Worm (Caenorhabditis elegans) whole organism, late embryonic: ENCODE results near the gene dat-1.

Experiments used
- C08G9.2 ChIP-seq: sonication (generic microtip); optimal IDR thresholded peaks from 2 replicates; lab custom pipeline; 2016; ENCODE audit warnings: mild to moderate bottlenecking, missing genetic modification characterization, moderate library complexity, missing compliant biosample characterization
- C38D4.7 ChIP-seq: fragments of 200-800 bp; sonication (Bioruptor generic); optimal IDR thresholded peaks from 2 replicates; lab custom pipeline; 2018; ENCODE audit warnings: mild to moderate bottlenecking, missing genetic modification characterization, moderate library complexity, missing compliant biosample characterization
- K02D7.2 ChIP-seq: sonication (generic microtip); optimal IDR thresholded peaks from 2 replicates; lab custom pipeline; 2017; ENCODE audit warnings: mild to moderate bottlenecking, missing genetic modification characterization, missing compliant biosample characterization
- K09A11.1 ChIP-seq: sonication (generic microtip); optimal IDR thresholded peaks from 2 replicates; lab custom pipeline; 2017; ENCODE audit warnings: antibody characterized with exemption, mild to moderate bottlenecking, missing genetic modification characterization, missing compliant biosample characterization; ENCODE audit not compliant: insufficient read depth
- T23F11.4 ChIP-seq: fragments of 200-800 bp; sonication (Bioruptor generic); optimal IDR thresholded peaks from 2 replicates; lab custom pipeline; 2018; ENCODE audit warnings: mild to moderate bottlenecking, missing genetic modification characterization, missing compliant biosample characterization
- Y22D7AL.16 ChIP-seq: sonication (generic microtip); optimal IDR thresholded peaks from 2 replicates; lab custom pipeline; 2016; ENCODE audit warnings: missing genetic modification characterization, missing compliant biosample characterization
- ahr-1 ChIP-seq: sonication (generic microtip); optimal IDR thresholded peaks from 2 replicates; lab custom pipeline; 2016; ENCODE audit warnings: missing genetic modification characterization, missing compliant biosample characterization
- ama-1 ChIP-seq: fragments of 150-350 bp; optimal IDR thresholded peaks from 2 replicates; lab custom pipeline; 2014
- ceh-2 ChIP-seq: sonication (generic microtip); optimal IDR thresholded peaks from 2 replicates; lab custom pipeline; 2016; ENCODE audit warnings: missing genotype, missing genetic modification characterization, missing compliant biosample characterization
- ceh-24 ChIP-seq: sonication (generic microtip); optimal IDR thresholded peaks from 2 replicates; lab custom pipeline; 2016; ENCODE audit warnings: mild to moderate bottlenecking, missing genetic modification characterization, missing compliant biosample characterization
- ceh-31 ChIP-seq: sonication (generic microtip); optimal IDR thresholded peaks from 2 replicates; lab custom pipeline; 2016; ENCODE audit warnings: missing genetic modification characterization, missing compliant biosample characterization
- ceh-45 ChIP-seq: fragments of 200-800 bp; sonication (Bioruptor generic); IDR thresholded peaks from 2 replicates; pipeline ENCODE4 v1.3.6; 2022; ENCODE audit warnings: missing genetic modification reagents, missing genetic modification characterization, missing compliant biosample characterization
- elt-2 ChIP-seq: sonication (generic microtip); optimal IDR thresholded peaks from 2 replicates; lab custom pipeline; 2016; ENCODE audit warnings: missing genetic modification reagents, missing genetic modification characterization, missing compliant biosample characterization
- ets-4 ChIP-seq: sonication (generic microtip); optimal IDR thresholded peaks from 2 replicates; lab custom pipeline; 2016; ENCODE audit warnings: missing genetic modification characterization, missing compliant biosample characterization
- eyg-1 ChIP-seq: sonication (generic microtip); optimal IDR thresholded peaks from 2 replicates; lab custom pipeline; 2016; ENCODE audit warnings: missing genotype, missing genetic modification characterization, missing compliant biosample characterization
- fax-1 ChIP-seq: sonication (generic microtip); optimal IDR thresholded peaks from 2 replicates; lab custom pipeline; 2016; ENCODE audit warnings: missing genotype, missing genetic modification characterization, missing compliant biosample characterization
- gmeb-2 ChIP-seq: sonication (generic microtip); optimal IDR thresholded peaks from 2 replicates; lab custom pipeline; 2016; ENCODE audit warnings: missing genetic modification characterization, inconsistent platforms, missing compliant biosample characterization
- hlh-13 ChIP-seq: fragments of 200-800 bp; sonication (Bioruptor generic); optimal IDR thresholded peaks from 2 replicates; lab custom pipeline; 2018; ENCODE audit warnings: mild to moderate bottlenecking, missing genetic modification characterization, missing compliant biosample characterization
- hlh-15 ChIP-seq: sonication (generic microtip); optimal IDR thresholded peaks from 2 replicates; lab custom pipeline; 2016; ENCODE audit warnings: missing genetic modification characterization, missing compliant biosample characterization
- hlh-6 ChIP-seq: sonication (generic microtip); optimal IDR thresholded peaks from 2 replicates; lab custom pipeline; 2016; ENCODE audit warnings: missing genotype, missing genetic modification characterization, missing compliant biosample characterization
- hlh-8 ChIP-seq: sonication (generic microtip); optimal IDR thresholded peaks from 2 replicates; lab custom pipeline; 2016; ENCODE audit warnings: missing genotype, missing genetic modification characterization, missing compliant biosample characterization
- lim-6 ChIP-seq: sonication (generic microtip); optimal IDR thresholded peaks from 2 replicates; lab custom pipeline; 2016; ENCODE audit warnings: missing genetic modification characterization, missing compliant biosample characterization
- lin-11 ChIP-seq: fragments of 200-800 bp; sonication (Bioruptor generic); optimal IDR thresholded peaks from 2 replicates; lab custom pipeline; 2018; ENCODE audit warnings: mild to moderate bottlenecking, missing genetic modification characterization, missing compliant biosample characterization
- madf-2 ChIP-seq: sonication (generic microtip); optimal IDR thresholded peaks from 2 replicates; lab custom pipeline; 2017; ENCODE audit warnings: missing genetic modification characterization, missing compliant biosample characterization
- nhr-11 ChIP-seq: fragments of 150-350 bp; optimal IDR thresholded peaks from 2 replicates; lab custom pipeline; 2014; ENCODE audit warnings: missing biosample characterization, missing genetic modification characterization
- nhr-232 ChIP-seq: sonication (generic microtip); optimal IDR thresholded peaks from 2 replicates; lab custom pipeline; 2016; ENCODE audit warnings: missing genetic modification characterization, missing compliant biosample characterization
- npax-4 ChIP-seq: sonication (generic microtip); optimal IDR thresholded peaks from 2 replicates; lab custom pipeline; 2016; ENCODE audit warnings: missing genetic modification characterization, missing compliant biosample characterization
- pag-3 ChIP-seq: sonication (generic microtip); optimal IDR thresholded peaks from 2 replicates; lab custom pipeline; 2016; ENCODE audit warnings: missing compliant biosample characterization, missing genetic modification characterization, borderline replicate concordance
- pax-1 ChIP-seq: fragments of 150-350 bp; optimal IDR thresholded peaks from 2 replicates; lab custom pipeline; 2014; ENCODE audit warnings: missing biosample characterization, missing genetic modification characterization
- pros-1 ChIP-seq: fragments of 150-350 bp; optimal IDR thresholded peaks from 2 replicates; lab custom pipeline; 2014; ENCODE audit warnings: missing biosample characterization, missing genetic modification reagents, missing genetic modification characterization
- ref-2 ChIP-seq: sonication (generic microtip); optimal IDR thresholded peaks from 2 replicates; lab custom pipeline; 2016; ENCODE audit warnings: missing genetic modification characterization, missing compliant biosample characterization
- rnt-1 ChIP-seq: sonication (generic microtip); optimal IDR thresholded peaks from 2 replicates; lab custom pipeline; 2016; ENCODE audit warnings: missing genetic modification characterization, missing compliant biosample characterization
- sdc-2 ChIP-seq: sonication (generic microtip); optimal IDR thresholded peaks from 2 replicates; lab custom pipeline; 2016; ENCODE audit warnings: missing genotype, missing genetic modification characterization, missing compliant biosample characterization
- sox-2 ChIP-seq: fragments of 200-800 bp; sonication (Bioruptor generic); IDR thresholded peaks from 2 replicates; pipeline ENCODE4 v1.3.6; 2022; ENCODE audit warnings: missing genetic modification reagents, missing genetic modification characterization, missing compliant biosample characterization
- sox-4 ChIP-seq: sonication (generic microtip); optimal IDR thresholded peaks from 2 replicates; lab custom pipeline; 2017; ENCODE audit warnings: mild to moderate bottlenecking, missing genetic modification characterization, inconsistent platforms, missing compliant biosample characterization
- syd-9 ChIP-seq: sonication (generic microtip); optimal IDR thresholded peaks from 2 replicates; lab custom pipeline; 2016; ENCODE audit warnings: mild to moderate bottlenecking, missing genetic modification characterization, moderate library complexity, missing compliant biosample characterization
- tbx-7 ChIP-seq: sonication (generic microtip); optimal IDR thresholded peaks from 2 replicates; lab custom pipeline; 2016; ENCODE audit warnings: missing genotype, missing genetic modification characterization, missing compliant biosample characterization
- unc-3 ChIP-seq, 2 experiments: fragments of 200-800 bp in 1 of 2; sonication (Bioruptor generic) in 1 of 2; sonication (generic microtip) in 1 of 2; conservative IDR thresholded peaks in 1 of 2; optimal IDR thresholded peaks in 1 of 2; 2 replicates each; pipeline versions ENCODE4 v1.3.6 to Lab custom; 2016 to 2022; ENCODE audit warnings: missing compliant biosample characterization in 2 of 2, missing genetic modification characterization in 2 of 2, missing genetic modification reagents in 1 of 2
- unc-42 ChIP-seq: sonication (generic microtip); optimal IDR thresholded peaks from 2 replicates; lab custom pipeline; 2016; ENCODE audit warnings: missing genotype, missing genetic modification characterization, missing compliant biosample characterization
- zip-5 ChIP-seq: sonication (generic microtip); optimal IDR thresholded peaks from 2 replicates; lab custom pipeline; 2016; ENCODE audit warnings: missing genetic modification characterization, missing compliant biosample characterization
- ztf-16 ChIP-seq: sonication (generic microtip); optimal IDR thresholded peaks from 2 replicates; lab custom pipeline; 2017; ENCODE audit warnings: missing genetic modification characterization, missing compliant biosample characterization

dat-1 gene

ce11 chrIII:9250729-9251128, 8.0 kb downstream of the dat-1 start, which contains the start of gene T02C1.2:
T02C1.2 (plus strand) TSS chrIII:9251029.
- TF ChIP-seq npax-4 (tag; lab: Kevin White, UChicago) (no peak), ztf-16 (tag; lab: Kevin White, UChicago) (no peak), ama-1 (lab: Kevin White, UChicago) (no peak), elt-2 (tag; lab: Kevin White, UChicago) (no peak), hlh-15 (tag; lab: Kevin White, UChicago) (no peak), unc-42 (tag; lab: Kevin White, UChicago) (no peak), unc-3 (GFP tag; conservative IDR thresholded peaks at IDR 0.05; lab: Robert Waterston, UW) (no peak), unc-3 (tag; optimal IDR thresholded peaks at IDR 0.05; lab: Kevin White, UChicago) (no peak), lim-6 (tag; lab: Kevin White, UChicago) (no peak), sox-4 (no peak), C38D4.7 (GFP tag; lab: Kevin White, UChicago) (no peak), nhr-232 (no peak)

- TF ChIP-seq pag-3 (tag; lab: Kevin White, UChicago) (no peak), hlh-15 (tag; lab: Kevin White, UChicago) (no peak), fax-1 (tag; lab: Kevin White, UChicago) (no peak), sdc-2 (no peak), tbx-7 (tag; lab: Kevin White, UChicago) (no peak), syd-9 (tag; lab: Kevin White, UChicago) (no peak), ref-2 (tag; lab: Kevin White, UChicago) (no peak), K09A11.1 (tag; lab: Kevin White, UChicago) (no peak), hlh-6 (tag; lab: Kevin White, UChicago) (no peak), K02D7.2 (no peak)
Measured at ce11 chrIII:9254988-9255387, 12.2 kb downstream of the dat-1 start.

ce11 chrIII:9255801-9256200, 13.0 kb downstream of the dat-1 start:
- TF ChIP-seq Y22D7AL.16 (no peak), lin-11 (no peak), ceh-2 (tag; lab: Kevin White, UChicago) (no peak), gmeb-2 (tag; lab: Kevin White, UChicago) (no peak), eyg-1 (tag; lab: Kevin White, UChicago) (no peak), ceh-31 (tag; lab: Kevin White, UChicago) (no peak), madf-2 (tag; lab: Kevin White, UChicago) (no peak), zip-5 (tag; lab: Kevin White, UChicago) (no peak), hlh-8 (no peak), hlh-13 (GFP tag; lab: Kevin White, UChicago) (no peak), nhr-232 (no peak), lim-6 (tag; lab: Kevin White, UChicago) (no peak), T23F11.4 (GFP tag; lab: Kevin White, UChicago) (no peak), ztf-16 (tag; lab: Kevin White, UChicago) (no peak), nhr-11 (tag; lab: Kevin White, UChicago) (no peak), ahr-1 (tag; lab: Kevin White, UChicago) (no peak), rnt-1 (no peak)

ce11 chrIII:9256961-9257360, 14.2 kb downstream of the dat-1 start, which contains the start of gene M01A8.1:
M01A8.1 (plus strand) TSS chrIII:9257261.
- TF ChIP-seq ceh-24 (tag; lab: Kevin White, UChicago) (no peak), ets-4 (tag; lab: Kevin White, UChicago) (no peak), K02D7.2 (no peak), lin-11 (no peak), sox-2 (GFP tag; lab: Robert Waterston, UW) (no peak), lim-6 (tag; lab: Kevin White, UChicago) (no peak), C38D4.7 (GFP tag; lab: Kevin White, UChicago) (no peak), hlh-6 (tag; lab: Kevin White, UChicago) (no peak), C08G9.2 (no peak), sdc-2 (no peak), ceh-31 (tag; lab: Kevin White, UChicago) (no peak), fax-1 (tag; lab: Kevin White, UChicago) (no peak), ceh-45 (GFP tag; lab: Robert Waterston, UW) (no peak), rnt-1 (no peak), pros-1 (no peak), pax-1 (tag; lab: Kevin White, UChicago) (no peak)
- TF ChIP-seq, all 69 proteins: peak for 0
